Fruit fly (Drosophila melanogaster): ENCODE measurements around the gene CG31988.

Gene CG31988

DNA sequence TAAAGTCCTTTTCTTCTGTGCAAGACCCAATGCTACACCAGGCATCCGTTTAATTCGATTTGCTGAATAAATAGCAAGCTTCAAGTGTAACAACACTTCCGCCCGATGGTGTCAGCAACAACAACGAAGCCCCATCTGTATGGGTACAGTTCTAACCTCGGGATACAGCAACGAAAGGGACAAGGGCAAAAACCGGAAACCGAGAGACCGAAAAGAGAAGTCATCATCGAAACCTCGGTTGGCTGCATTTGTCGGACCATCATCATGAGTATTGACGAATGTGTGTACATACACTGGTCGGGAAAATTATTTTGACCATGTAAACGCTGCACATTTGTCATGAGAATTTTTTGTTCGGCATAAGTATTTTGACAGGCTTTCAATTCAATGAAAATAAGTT lies 46.3 kb upstream of the CG31988 start:
- TF ChIP-seq sv (GFP tag; optimal IDR thresholded peaks at IDR 0.05) (no peak), Vsx2 (GFP tag; optimal IDR thresholded peaks at IDR 0.05; ENCODE audit: partially characterized antibody) (peak; percentile 39), Dif (GFP tag; optimal IDR thresholded peaks at IDR 0.05; ENCODE audit: partially characterized antibody) (peak; percentile 57)

DNA sequence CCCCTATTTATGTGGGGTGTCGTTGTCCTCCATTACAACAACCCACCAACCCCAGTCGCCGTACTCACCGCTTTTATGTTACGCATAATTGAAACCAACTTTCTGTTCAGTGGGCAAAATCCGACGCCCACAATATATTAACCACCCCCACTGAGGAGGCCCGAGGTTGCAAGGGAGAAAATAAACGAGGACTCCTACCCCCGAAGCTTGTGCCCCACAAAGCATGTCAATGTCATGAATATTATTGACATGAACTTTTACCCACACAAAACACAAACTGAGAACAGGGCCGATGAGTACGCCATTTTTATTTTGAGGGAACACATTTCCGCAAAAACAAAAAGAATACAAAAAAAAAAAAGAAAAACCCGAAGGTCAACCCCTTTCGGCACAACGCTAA lies 45.4 kb upstream of the CG31988 start:
- TF ChIP-seq dsf (GFP tag; optimal IDR thresholded peaks at IDR 0.05; ENCODE audit: borderline replicate concordance) = no peak
- no peak for TF ChIP-seq Vsx2 (GFP tag; optimal IDR thresholded peaks at IDR 0.05; ENCODE audit: partially characterized antibody)
- TF ChIP-seq Rel (GFP tag; optimal IDR thresholded peaks at IDR 0.05) = no peak
- TF ChIP-seq Rel (tag; optimal IDR thresholded peaks at IDR 0.05) = no peak
- TF ChIP-seq tai (GFP tag; optimal IDR thresholded peaks at IDR 0.05) = no peak
- no peak for TF ChIP-seq foxo (GFP tag; optimal IDR thresholded peaks at IDR 0.05)

DNA sequence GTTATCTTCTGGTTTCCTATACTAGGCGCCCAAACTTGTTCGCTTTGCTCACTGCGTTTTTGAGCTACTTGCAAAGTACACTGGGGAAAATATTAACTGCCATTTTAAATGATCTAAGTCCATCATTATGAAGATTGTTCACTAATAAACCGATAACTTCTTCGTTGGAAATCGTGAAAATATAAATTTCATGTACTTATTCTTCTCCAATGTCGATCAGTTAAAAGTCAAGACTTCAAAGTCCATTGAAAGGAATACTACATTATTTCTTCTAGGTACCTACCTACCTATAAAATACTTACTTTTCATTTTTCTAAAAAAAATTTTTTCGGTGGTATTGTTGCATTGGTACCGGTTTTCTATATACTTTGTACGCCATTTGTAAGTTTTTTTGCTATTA lies 44.1 kb upstream of the CG31988 start:
- TF ChIP-seq Vsx2 (GFP tag; optimal IDR thresholded peaks at IDR 0.05; ENCODE audit: partially characterized antibody) = peak; percentile 2
- no peak for TF ChIP-seq N (GFP tag; optimal IDR thresholded peaks at IDR 0.05)

DNA sequence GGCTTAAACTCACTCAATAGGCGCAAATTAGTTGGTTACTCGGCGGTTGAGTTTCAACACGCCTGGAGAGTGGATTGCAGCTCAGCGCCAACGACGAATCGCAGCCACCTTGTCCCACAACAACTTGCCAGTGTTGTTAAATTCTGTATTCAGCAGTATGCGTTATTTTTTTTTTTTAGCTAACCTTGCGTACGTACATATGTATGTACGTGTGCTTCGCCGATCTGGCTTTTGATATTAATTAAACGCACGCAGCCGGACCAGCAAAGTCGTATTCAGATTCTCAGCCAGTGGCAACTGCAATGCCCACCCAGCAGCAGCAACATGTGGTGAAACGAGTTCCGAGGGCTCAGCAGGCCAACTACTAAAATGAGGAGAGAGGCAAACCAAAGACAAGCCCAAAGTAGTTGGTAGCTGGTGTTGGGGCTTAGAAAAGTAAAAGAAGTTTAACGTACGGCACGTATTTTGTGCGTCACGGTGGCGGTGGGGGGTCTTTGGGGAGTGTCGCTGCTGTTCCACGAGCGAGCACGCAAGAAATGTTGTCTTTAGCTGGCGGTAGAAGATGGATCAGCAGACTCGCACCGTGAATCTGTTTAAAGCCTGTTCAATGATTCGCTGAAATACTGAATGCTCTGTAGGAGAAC lies 42.6 kb upstream of the CG31988 start:
- TF ChIP-seq rgr (GFP tag; optimal IDR thresholded peaks at IDR 0.05) (peak; percentile 5), CG9705 (GFP tag; optimal IDR thresholded peaks at IDR 0.05) (no peak), Hnf4 (GFP tag; optimal IDR thresholded peaks at IDR 0.05) (peak; percentile 18)

DNA sequence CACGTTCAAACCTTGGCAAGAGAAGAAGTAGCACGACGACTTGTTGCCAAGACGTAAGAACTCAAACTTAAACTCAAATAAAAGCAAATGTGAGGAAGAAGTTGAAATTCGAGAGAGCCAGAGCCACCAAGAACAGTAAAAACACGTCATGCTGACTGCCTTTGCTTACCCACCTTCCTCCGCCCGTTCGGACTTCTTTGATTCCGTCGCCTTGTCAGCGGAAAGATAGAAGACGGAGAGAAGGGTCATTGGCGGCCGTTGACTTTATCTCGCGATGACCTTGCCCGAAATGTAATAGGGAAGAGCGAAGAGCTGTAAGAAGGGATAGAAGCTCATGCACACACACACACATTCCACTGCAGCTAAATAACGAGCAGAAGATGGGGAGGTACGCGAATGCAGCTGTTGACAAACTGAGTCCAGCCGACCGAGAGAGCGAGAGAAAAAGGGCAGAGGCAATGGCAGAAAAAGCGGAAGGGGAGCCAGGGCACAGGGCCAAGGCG lies 41.4 kb upstream of the CG31988 start:
- TF ChIP-seq dmrt93B (GFP tag; optimal IDR thresholded peaks at IDR 0.05) = no peak
- no peak for TF ChIP-seq N (GFP tag; optimal IDR thresholded peaks at IDR 0.05)
- TF ChIP-seq sv (GFP tag; optimal IDR thresholded peaks at IDR 0.05) = no peak
- TF ChIP-seq Mio (GFP tag; optimal IDR thresholded peaks at IDR 0.05) = no peak
- TF ChIP-seq Hr83 (GFP tag; optimal IDR thresholded peaks at IDR 0.05; ENCODE audit: poor library complexity, severe bottlenecking) = peak; percentile 43
- TF ChIP-seq sage (GFP tag; optimal IDR thresholded peaks at IDR 0.05) = peak; percentile 6
- TF ChIP-seq Dif (GFP tag; optimal IDR thresholded peaks at IDR 0.05; ENCODE audit: partially characterized antibody) = peak; percentile 41
- TF ChIP-seq Rel (GFP tag; optimal IDR thresholded peaks at IDR 0.05) = no peak
- peak; percentile 71 for TF ChIP-seq Rel (tag; optimal IDR thresholded peaks at IDR 0.05)
- no peak for TF ChIP-seq Hr78 (GFP tag; optimal IDR thresholded peaks at IDR 0.05)
- TF ChIP-seq CG32264 (GFP tag; optimal IDR thresholded peaks at IDR 0.05) = no peak
- no peak for TF ChIP-seq HLH106 (tag; optimal IDR thresholded peaks at IDR 0.05)
- TF ChIP-seq usp (GFP tag; optimal IDR thresholded peaks at IDR 0.05) = no peak
- no peak for TF ChIP-seq jim (GFP tag; optimal IDR thresholded peaks at IDR 0.05)
- no peak for TF ChIP-seq foxo (GFP tag; optimal IDR thresholded peaks at IDR 0.05)
- TF ChIP-seq ey (GFP tag; optimal IDR thresholded peaks at IDR 0.05) = no peak
- TF ChIP-seq lola (GFP tag; optimal IDR thresholded peaks at IDR 0.05) = no peak
- peak; percentile 49 for TF ChIP-seq fru (GFP tag; optimal IDR thresholded peaks at IDR 0.05)
- TF ChIP-seq Myc (optimal IDR thresholded peaks at IDR 0.05) = no peak
- no peak for TF ChIP-seq Abd-B (GFP tag; optimal IDR thresholded peaks at IDR 0.05)
- no peak for TF ChIP-seq Jra (GFP tag; optimal IDR thresholded peaks at IDR 0.05)
- no peak for TF ChIP-seq OdsH (GFP tag; optimal IDR thresholded peaks at IDR 0.05)
- no peak for TF ChIP-seq GATAd (GFP tag; optimal IDR thresholded peaks at IDR 0.05)
- TF ChIP-seq CG9705 (GFP tag; optimal IDR thresholded peaks at IDR 0.05) = no peak
- peak; percentile 70 for TF ChIP-seq brk (GFP tag; optimal IDR thresholded peaks at IDR 0.05)
- TF ChIP-seq CrebA (GFP tag; optimal IDR thresholded peaks at IDR 0.05; ENCODE audit: borderline replicate concordance) = no peak
- no peak for TF ChIP-seq Dfd (GFP tag; optimal IDR thresholded peaks at IDR 0.05)
- TF ChIP-seq br (GFP tag; optimal IDR thresholded peaks at IDR 0.05) = no peak
- TF ChIP-seq tai (GFP tag; optimal IDR thresholded peaks at IDR 0.05) = no peak
- TF ChIP-seq woc (GFP tag; optimal IDR thresholded peaks at IDR 0.05) = peak; percentile 12
- TF ChIP-seq h (GFP tag; optimal IDR thresholded peaks at IDR 0.05) = no peak
- TF ChIP-seq pan (optimal IDR thresholded peaks at IDR 0.05) = no peak
- TF ChIP-seq Hnf4 (GFP tag; optimal IDR thresholded peaks at IDR 0.05) = no peak
- TF ChIP-seq dl (GFP tag; optimal IDR thresholded peaks at IDR 0.05; ENCODE audit: insufficient read depth in 1 of 2, partially characterized antibody in 2 of 2) = no peak
- no peak for TF ChIP-seq Sp1 (GFP tag; optimal IDR thresholded peaks at IDR 0.05)
- TF ChIP-seq psq (GFP tag; optimal IDR thresholded peaks at IDR 0.05) = peak; percentile 96
- no peak for TF ChIP-seq Vsx2 (GFP tag; optimal IDR thresholded peaks at IDR 0.05; ENCODE audit: partially characterized antibody)
- TF ChIP-seq rgr (GFP tag; optimal IDR thresholded peaks at IDR 0.05) = peak; percentile 4
- TF ChIP-seq dsf (GFP tag; optimal IDR thresholded peaks at IDR 0.05; ENCODE audit: borderline replicate concordance) = no peak

Measured in whole organism, wandering third instar larva.